Fruit fly (Drosophila melanogaster): Measurements from ENCODE around the gene CG33268.
"Not testable (repeated sequence)": the region's sequence is repeated elsewhere in the genome, so short reads cannot be mapped to it uniquely, and the experiment has no call there.

Gene CG33268

dm6 chr3L:11591803-11592202 lies 772 bp upstream of the CG33268 start:
- TF ChIP-seq pad (GFP tag; optimal IDR thresholded peaks at IDR 0.05), result no peak
- TF ChIP-seq bab1 (GFP tag; optimal IDR thresholded peaks at IDR 0.05), result no peak
- no peak for TF ChIP-seq Hr96 (GFP tag; optimal IDR thresholded peaks at IDR 0.05)
- TF ChIP-seq Clk (GFP tag; optimal IDR thresholded peaks at IDR 0.05), result no peak

dm6 chr3L:11589395-11589794 lies 1.6 kb downstream of the CG33268 start, which contains the start of gene CG7377:
CG7377 (plus strand) TSS chr3L:11589695.
- TF ChIP-seq CG5204, Clk, ovo (GFP tag; optimal IDR thresholded peaks at IDR 0.05): not testable (repeated sequence)

dm6 chr3L:11588594-11588993 lies 2.4 kb downstream of the CG33268 start:
- no peak for TF ChIP-seq bab1 (GFP tag; optimal IDR thresholded peaks at IDR 0.05)
- TF ChIP-seq CG12768 (GFP tag; optimal IDR thresholded peaks at IDR 0.05), result no peak
- no peak for TF ChIP-seq CG33017 (tag; optimal IDR thresholded peaks at IDR 0.05)
- no peak for TF ChIP-seq tj (GFP tag; optimal IDR thresholded peaks at IDR 0.05)
- no peak for TF ChIP-seq cic (GFP tag; optimal IDR thresholded peaks at IDR 0.05)
- no peak for TF ChIP-seq toe (GFP tag; optimal IDR thresholded peaks at IDR 0.05)
- no peak for TF ChIP-seq CG1620 (GFP tag; optimal IDR thresholded peaks at IDR 0.05)

dm6 chr3L:11587720-11588580 lies 3.1 kb downstream of the CG33268 start, which contains the start of gene rt:
rt (minus strand) TSS chr3L:11587770.
- no peak for TF ChIP-seq CG14711 (tag; optimal IDR thresholded peaks at IDR 0.05)
- TF ChIP-seq Mnt (GFP tag; optimal IDR thresholded peaks at IDR 0.05), result no peak
- TF ChIP-seq CG7045 (GFP tag; optimal IDR thresholded peaks at IDR 0.05), result peak; percentile 31
- no peak for TF ChIP-seq CG11617 (GFP tag; optimal IDR thresholded peaks at IDR 0.05)
- TF ChIP-seq Hr96 (GFP tag; optimal IDR thresholded peaks at IDR 0.05), result peak; percentile 10
- peak; percentile 75 for TF ChIP-seq pad (GFP tag; optimal IDR thresholded peaks at IDR 0.05)
- no peak for TF ChIP-seq CG12768 (GFP tag; optimal IDR thresholded peaks at IDR 0.05)
- TF ChIP-seq CG1620 (GFP tag; optimal IDR thresholded peaks at IDR 0.05), result no peak
- TF ChIP-seq cic (GFP tag; optimal IDR thresholded peaks at IDR 0.05), result no peak
- no peak for TF ChIP-seq toe (GFP tag; optimal IDR thresholded peaks at IDR 0.05)
- TF ChIP-seq Clk (GFP tag; optimal IDR thresholded peaks at IDR 0.05), result no peak

- peak; percentile 96 for TF ChIP-seq ovo (GFP tag; optimal IDR thresholded peaks at IDR 0.05)
- no peak for TF ChIP-seq CG7101 (tag; optimal IDR thresholded peaks at IDR 0.05)
- no peak for TF ChIP-seq CG14711 (tag; optimal IDR thresholded peaks at IDR 0.05)
- no peak for TF ChIP-seq toe (GFP tag; optimal IDR thresholded peaks at IDR 0.05)
- no peak for TF ChIP-seq cnc (optimal IDR thresholded peaks at IDR 0.05)
- no peak for TF ChIP-seq CG11617 (GFP tag; optimal IDR thresholded peaks at IDR 0.05)
- TF ChIP-seq pad (GFP tag; optimal IDR thresholded peaks at IDR 0.05), result peak; percentile 85
- TF ChIP-seq CG12768 (GFP tag; optimal IDR thresholded peaks at IDR 0.05), result no peak
- TF ChIP-seq CG5204 (GFP tag; optimal IDR thresholded peaks at IDR 0.05), result no peak
- TF ChIP-seq CG33017 (tag; optimal IDR thresholded peaks at IDR 0.05), result no peak
- no peak for TF ChIP-seq tj (GFP tag; optimal IDR thresholded peaks at IDR 0.05)
- no peak for TF ChIP-seq bab1 (GFP tag; optimal IDR thresholded peaks at IDR 0.05)
These were observed 4.1 kb downstream of the CG33268 start for dm6 chr3L:11586794-11587462.

dm6 chr3L:11583964-11584363 lies 7.1 kb downstream of the CG33268 start, which contains the start of gene CG32086:
CG32086 (minus strand) TSS chr3L:11584064.
- TF ChIP-seq bab1 (GFP tag; optimal IDR thresholded peaks at IDR 0.05), result no peak

dm6 chr3L:11582097-11582496 lies 8.9 kb downstream of the CG33268 start, which contains the start of gene CG33269:
CG33269 (minus strand) TSS chr3L:11582197.
- TF ChIP-seq CG11617 (GFP tag; optimal IDR thresholded peaks at IDR 0.05) (no peak), cic (GFP tag; optimal IDR thresholded peaks at IDR 0.05) (no peak), tj (GFP tag; optimal IDR thresholded peaks at IDR 0.05) (no peak), Hr96 (GFP tag; optimal IDR thresholded peaks at IDR 0.05) (no peak), Crg-1 (GFP tag; optimal IDR thresholded peaks at IDR 0.05) (no peak), bab1 (GFP tag; optimal IDR thresholded peaks at IDR 0.05) (no peak), cnc (optimal IDR thresholded peaks at IDR 0.05) (no peak), ovo (GFP tag; optimal IDR thresholded peaks at IDR 0.05) (no peak), CG14711 (tag; optimal IDR thresholded peaks at IDR 0.05) (no peak), Mnt (GFP tag; optimal IDR thresholded peaks at IDR 0.05) (no peak), Clk (GFP tag; optimal IDR thresholded peaks at IDR 0.05) (no peak), CG33017 (tag; optimal IDR thresholded peaks at IDR 0.05) (no peak)

Measured in whole organism, adult.